Worm (Caenorhabditis elegans): ENCODE results near the gene C03H5.7.

ce11 chrII:332419-332818, 47.6 kb upstream of the C03H5.7 start, which contains the start of gene cbn-1:
- TF ChIP-seq ztf-23 (GFP tag; IDR thresholded peaks at IDR 0.05), result no peak
- no peak for TF ChIP-seq flt-1 (GFP tag; IDR thresholded peaks at IDR 0.05)
- no peak for TF ChIP-seq klf-2 (GFP tag; conservative IDR thresholded peaks at IDR 0.05)
- no peak for TF ChIP-seq ztf-29 (GFP tag; IDR thresholded peaks at IDR 0.05)
- TF ChIP-seq tab-1 (GFP tag; IDR thresholded peaks at IDR 0.05), result no peak
